Worm (Caenorhabditis elegans): ENCODE results near the gene Y6G8.14.

The Y6G8.14 gene

ce11 chrV:17658824-17659223, 44.7 kb upstream of the Y6G8.14 start:
- TF ChIP-seq R02D3.7 (tag; optimal IDR thresholded peaks at IDR 0.05) = no peak
- no peak for TF ChIP-seq elt-3 (tag; optimal IDR thresholded peaks at IDR 0.05)
- no peak for TF ChIP-seq mdl-1 (tag; optimal IDR thresholded peaks at IDR 0.05)

ce11 chrV:17655205-17655604, 41.1 kb upstream of the Y6G8.14 start:
- TF ChIP-seq dmd-4 (tag; optimal IDR thresholded peaks at IDR 0.05) (no peak), snpc-4 (tag; optimal IDR thresholded peaks at IDR 0.05) (no peak), nhr-23 (tag; optimal IDR thresholded peaks at IDR 0.05) (no peak), ama-1 (optimal IDR thresholded peaks at IDR 0.05) (no peak), nhr-10 (tag; optimal IDR thresholded peaks at IDR 0.05) (no peak), ZK546.5 (tag; optimal IDR thresholded peaks at IDR 0.05) (no peak), sem-4 (tag; optimal IDR thresholded peaks at IDR 0.05) (no peak), nhr-25 (tag; optimal IDR thresholded peaks at IDR 0.05) (no peak)

DNA sequence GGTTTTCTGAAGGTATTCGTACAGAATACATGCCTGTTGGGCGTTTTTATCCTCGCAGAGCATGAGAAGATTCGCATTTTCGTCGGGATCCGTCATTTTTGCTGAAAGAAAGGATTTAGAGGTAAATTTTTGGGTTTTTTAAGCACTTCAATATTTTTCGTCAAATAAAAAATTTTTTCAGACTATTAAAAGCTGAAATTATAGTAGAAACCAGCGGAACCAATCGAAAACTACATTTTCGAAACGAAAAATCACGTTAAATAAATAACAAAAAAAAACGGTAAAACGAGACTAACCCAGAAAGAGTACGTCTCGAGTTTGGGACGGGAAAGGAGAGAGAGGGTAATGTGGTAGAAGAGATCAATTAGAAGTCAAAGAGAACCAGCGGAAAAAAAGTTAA, 36.3 kb upstream of the Y6G8.14 start, which contains the start of gene fbxa-192:
TSS of gene fbxa-192 (minus strand) at position 101 of the 400 bp plus-strand sequence.
- no peak for TF ChIP-seq nhr-237 (tag; optimal IDR thresholded peaks at IDR 0.05)
- TF ChIP-seq snpc-4 (tag; optimal IDR thresholded peaks at IDR 0.05) = no peak
- TF ChIP-seq nhr-129 (tag; optimal IDR thresholded peaks at IDR 0.05) = no peak
- no peak for TF ChIP-seq fos-1 (tag; optimal IDR thresholded peaks at IDR 0.05)
- TF ChIP-seq lin-13 (GFP tag; optimal IDR thresholded peaks at IDR 0.05) = no peak
- TF ChIP-seq ztf-1 (GFP tag; conservative IDR thresholded peaks at IDR 0.05) = no peak
- no peak for TF ChIP-seq dmd-4 (tag; optimal IDR thresholded peaks at IDR 0.05)
- TF ChIP-seq sem-4 (tag; optimal IDR thresholded peaks at IDR 0.05) = no peak
- no peak for TF ChIP-seq blmp-1 (tag; optimal IDR thresholded peaks at IDR 0.05; ENCODE audit: insufficient read depth)
- no peak for TF ChIP-seq egl-27 (tag; optimal IDR thresholded peaks at IDR 0.05)

DNA sequence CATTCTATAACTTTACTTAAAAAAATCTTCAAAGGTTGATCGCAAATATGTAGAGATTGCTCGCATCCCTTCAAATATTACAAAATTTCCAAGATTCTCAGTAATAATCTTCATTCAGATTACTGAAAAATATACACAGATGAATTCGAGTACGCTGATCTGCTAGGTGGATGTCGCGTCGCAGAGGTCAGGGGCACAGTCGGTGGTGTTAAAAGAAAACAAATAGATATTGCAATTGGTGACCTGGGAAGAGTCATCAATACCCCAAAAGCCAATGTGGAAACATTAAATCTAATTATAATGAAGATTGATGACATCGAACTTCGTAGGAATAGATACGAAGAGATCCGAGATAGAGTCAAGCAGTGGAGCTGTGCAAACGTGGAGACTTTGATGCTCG, 14.4 kb upstream of the Y6G8.14 start, which contains the start of gene F57G4.10:
TSS of gene F57G4.10 (plus strand) at position 301 of the 400 bp plus-strand sequence.
- TF ChIP-seq unc-55 (GFP tag; optimal IDR thresholded peaks at IDR 0.05) (no peak), gmeb-1 (tag; optimal IDR thresholded peaks at IDR 0.05) (no peak), nhr-21 (tag; optimal IDR thresholded peaks at IDR 0.05) (no peak), nhr-77 (tag; optimal IDR thresholded peaks at IDR 0.05) (no peak), nhr-237 (tag; optimal IDR thresholded peaks at IDR 0.05) (no peak)

DNA sequence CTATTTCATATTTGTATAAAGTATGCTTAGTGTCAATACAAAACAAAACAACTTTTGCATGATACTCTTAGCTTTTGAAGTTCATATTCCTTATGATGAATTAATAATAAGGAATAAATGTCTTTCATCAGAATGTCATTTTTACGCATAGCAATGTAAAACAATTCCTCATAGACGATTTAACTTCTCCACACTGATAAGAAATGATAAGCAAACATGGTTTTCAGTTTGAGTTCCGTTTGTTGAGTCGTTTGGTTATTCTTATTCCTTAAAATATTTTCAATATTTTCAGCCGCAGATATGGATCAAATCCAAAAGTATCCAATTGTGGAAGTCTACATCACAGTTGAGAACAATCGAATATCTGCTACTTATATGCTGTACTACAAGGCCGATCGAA, 10.8 kb upstream of the Y6G8.14 start, which contains the start of gene F57G4.11:
TSS of gene F57G4.11 (plus strand) at position 301 of the 400 bp plus-strand sequence.
- TF ChIP-seq mbf-1 (tag; optimal IDR thresholded peaks at IDR 0.05) (no peak), aly-2 (tag; optimal IDR thresholded peaks at IDR 0.05) (no peak), zag-1 (tag; optimal IDR thresholded peaks at IDR 0.05) (no peak), elt-1 (tag; optimal IDR thresholded peaks at IDR 0.05) (no peak), ztf-1 (GFP tag; conservative IDR thresholded peaks at IDR 0.05) (no peak), nhr-23 (tag; optimal IDR thresholded peaks at IDR 0.05) (no peak), ztf-4 (tag; optimal IDR thresholded peaks at IDR 0.05) (no peak), unc-39 (tag; optimal IDR thresholded peaks at IDR 0.05) (no peak), nhr-10 (tag; optimal IDR thresholded peaks at IDR 0.05) (no peak), unc-62 (GFP tag; optimal IDR thresholded peaks at IDR 0.05) (no peak), nhr-6 (tag; optimal IDR thresholded peaks at IDR 0.05) (no peak), ZK546.5 (tag; optimal IDR thresholded peaks at IDR 0.05) (no peak), crh-2 (tag; optimal IDR thresholded peaks at IDR 0.05) (no peak), R02D3.7 (tag; optimal IDR thresholded peaks at IDR 0.05) (no peak), unc-55 (GFP tag; optimal IDR thresholded peaks at IDR 0.05) (no peak), sem-4 (tag; optimal IDR thresholded peaks at IDR 0.05) (no peak), dmd-4 (tag; optimal IDR thresholded peaks at IDR 0.05) (no peak)

DNA sequence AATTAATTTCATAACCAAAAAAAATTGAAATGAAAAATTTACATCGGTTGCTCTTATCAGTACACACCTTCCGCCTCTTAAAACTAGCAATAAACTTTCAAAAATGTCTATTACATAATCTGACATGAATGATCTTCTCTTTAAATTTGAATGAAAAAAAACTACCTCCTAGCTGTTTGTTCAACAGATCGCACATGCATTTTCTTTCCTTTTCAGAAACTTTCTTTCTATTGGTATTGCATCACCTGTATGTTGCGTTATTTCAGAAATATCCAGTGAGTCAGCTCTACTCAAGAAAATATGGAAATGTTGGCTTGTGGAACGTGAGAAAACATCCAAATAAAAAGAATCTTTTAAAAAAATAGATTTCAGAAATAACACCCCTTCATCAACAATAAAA, 9.1 kb upstream of the Y6G8.14 start, which contains the start of gene F57G4.1:
TSS of gene F57G4.1 (plus strand) at position 301 of the 400 bp plus-strand sequence.
- TF ChIP-seq unc-55 (GFP tag; optimal IDR thresholded peaks at IDR 0.05) (no peak), nhr-23 (tag; optimal IDR thresholded peaks at IDR 0.05) (no peak), sem-4 (tag; optimal IDR thresholded peaks at IDR 0.05) (no peak), aly-2 (tag; optimal IDR thresholded peaks at IDR 0.05) (no peak), nhr-129 (tag; optimal IDR thresholded peaks at IDR 0.05) (no peak), ama-1 (optimal IDR thresholded peaks at IDR 0.05) (no peak), lin-39 (tag; optimal IDR thresholded peaks at IDR 0.05) (no peak), snpc-4 (tag; optimal IDR thresholded peaks at IDR 0.05) (no peak), sma-9 (GFP tag; optimal IDR thresholded peaks at IDR 0.05) (no peak), sma-9 (tag; optimal IDR thresholded peaks at IDR 0.05) (no peak), zag-1 (tag; optimal IDR thresholded peaks at IDR 0.05) (no peak), alr-1 (tag; optimal IDR thresholded peaks at IDR 0.05) (no peak), skn-1 (tag; optimal IDR thresholded peaks at IDR 0.05) (no peak), mab-5 (tag; optimal IDR thresholded peaks at IDR 0.05) (no peak), R02D3.7 (tag; optimal IDR thresholded peaks at IDR 0.05) (no peak), nhr-10 (tag; optimal IDR thresholded peaks at IDR 0.05) (no peak), lsy-2 (tag; optimal IDR thresholded peaks at IDR 0.05) (no peak), ztf-11 (tag; optimal IDR thresholded peaks at IDR 0.05) (no peak), unc-62 (GFP tag; optimal IDR thresholded peaks at IDR 0.05) (no peak), nhr-25 (tag; optimal IDR thresholded peaks at IDR 0.05) (no peak)

Measured in whole organism, L2 larva.